Worm (Caenorhabditis elegans): ENCODE measurements around the gene puf-9.

DNA sequence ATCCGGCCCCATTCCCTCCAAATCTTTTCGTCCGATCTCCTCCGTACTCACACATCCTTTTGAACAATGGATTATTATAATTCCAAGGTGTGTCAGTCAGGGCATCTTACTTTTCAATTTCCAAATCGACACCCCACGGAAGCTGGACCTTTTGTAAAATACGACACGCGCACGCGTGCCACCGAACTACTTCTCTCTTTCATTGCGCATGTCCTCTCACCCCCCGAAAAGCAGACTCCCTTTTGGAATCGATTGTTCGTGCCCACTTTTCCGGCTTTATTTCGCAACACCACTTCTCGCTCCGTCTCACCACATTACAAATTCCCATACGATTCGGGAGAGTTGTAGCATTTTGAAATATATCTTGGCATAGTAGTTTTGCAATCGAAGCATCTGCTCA is 5.9 kb downstream of the puf-9 start:
- TF ChIP-seq pqm-1 (tag; optimal IDR thresholded peaks at IDR 0.05) (no peak), ets-4 (tag; optimal IDR thresholded peaks at IDR 0.05) (no peak), pros-1 (tag; optimal IDR thresholded peaks at IDR 0.05) (no peak), dmd-4 (tag; optimal IDR thresholded peaks at IDR 0.05; ENCODE audit: borderline replicate concordance) (no peak), pat-9 (tag; optimal IDR thresholded peaks at IDR 0.05) (no peak), dve-1 (tag; optimal IDR thresholded peaks at IDR 0.05) (no peak), nhr-11 (tag; optimal IDR thresholded peaks at IDR 0.05) (no peak), unc-55 (GFP tag; optimal IDR thresholded peaks at IDR 0.05) (peak; percentile 0), npax-4 (tag; optimal IDR thresholded peaks at IDR 0.05) (no peak), tbx-2 (tag; optimal IDR thresholded peaks at IDR 0.05) (peak; percentile 18), T23F11.4 (GFP tag; optimal IDR thresholded peaks at IDR 0.05) (no peak), Y22D7AL.16 (tag; optimal IDR thresholded peaks at IDR 0.05) (no peak)
